Worm (Caenorhabditis elegans) whole organism, young adult: ENCODE data around the gene srt-29.

ENCODE experiments used
- C17E4.6 ChIP-seq: fragments of 200-800 bp; sonication (Bioruptor generic); IDR thresholded peaks from 2 replicates; pipeline ENCODE4 v1.3.6; 2022; ENCODE audit warnings: missing genetic modification reagents, missing genetic modification characterization, missing compliant biosample characterization
- F22D6.2 ChIP-seq: sonication (generic microtip); optimal IDR thresholded peaks from 2 replicates; lab custom pipeline; 2016; ENCODE audit warnings: mild to moderate bottlenecking, missing genetic modification characterization, missing compliant biosample characterization
- F33H1.4 ChIP-seq: fragments of 200-800 bp; sonication (Bioruptor generic); IDR thresholded peaks from 2 replicates; pipeline ENCODE4 v1.3.6; 2022; ENCODE audit warnings: missing genetic modification reagents, missing genetic modification characterization, missing compliant biosample characterization
- F55B11.4 ChIP-seq: sonication (generic microtip); optimal IDR thresholded peaks from 2 replicates; lab custom pipeline; 2016; ENCODE audit warnings: missing compliant biosample characterization, missing genetic modification characterization, borderline replicate concordance; ENCODE audit not compliant: insufficient read depth
- F57C9.4 ChIP-seq: sonication (generic microtip); optimal IDR thresholded peaks from 2 replicates; lab custom pipeline; 2017; ENCODE audit warnings: mild to moderate bottlenecking, missing genetic modification characterization, missing compliant biosample characterization
- K11D2.4 ChIP-seq: fragments of 200-800 bp; sonication (Bioruptor generic); IDR thresholded peaks from 2 replicates; pipeline ENCODE4 v1.3.6; 2022; ENCODE audit warnings: missing genetic modification reagents, missing genetic modification characterization, missing compliant biosample characterization
- T26A5.8 ChIP-seq: sonication (generic microtip); optimal IDR thresholded peaks from 2 replicates; lab custom pipeline; 2016; ENCODE audit warnings: missing genetic modification characterization, missing compliant biosample characterization
- ama-1 ChIP-seq, 3 experiments: fragments of 150-350 bp in 1 of 3; sonication (generic microtip) in 2 of 3; optimal IDR thresholded peaks; 2 replicates each; lab custom pipeline; 2014 to 2018; ENCODE audit warnings: missing biosample characterization in 2 of 3, missing genetic modification characterization in 2 of 3, missing genetic modification reagents in 2 of 3
- athp-1 ChIP-seq: sonication (generic microtip); optimal IDR thresholded peaks from 2 replicates; lab custom pipeline; 2017; ENCODE audit warnings: mild to moderate bottlenecking, missing genetic modification characterization, missing compliant biosample characterization
- attf-3 ChIP-seq: fragments of 200-800 bp; sonication (Bioruptor generic); conservative IDR thresholded peaks from 2 replicates; pipeline ENCODE4 v1.3.6; 2022; ENCODE audit warnings: missing genetic modification reagents, missing genetic modification characterization, missing compliant biosample characterization
- cebp-1 ChIP-seq, 2 experiments: fragments of 200-800 bp in 1 of 2; sonication (Bioruptor generic) in 1 of 2; sonication (generic microtip) in 1 of 2; IDR thresholded peaks in 1 of 2; optimal IDR thresholded peaks in 1 of 2; 2 replicates each; pipeline versions ENCODE4 v1.3.6 to Lab custom; 2017 to 2022; ENCODE audit warnings: missing compliant biosample characterization in 2 of 2, missing genetic modification characterization in 2 of 2, mild to moderate bottlenecking in 1 of 2, missing genetic modification reagents in 1 of 2, moderate library complexity in 1 of 2
- ceh-40 ChIP-seq: fragments of 200-800 bp; sonication (Bioruptor generic); IDR thresholded peaks from 2 replicates; pipeline ENCODE4 v1.3.6; 2022; ENCODE audit warnings: missing genetic modification characterization, missing compliant biosample characterization
- ceh-79 ChIP-seq: sonication (generic microtip); optimal IDR thresholded peaks from 2 replicates; lab custom pipeline; 2017; ENCODE audit warnings: mild to moderate bottlenecking, missing genetic modification characterization, missing compliant biosample characterization
- egl-18 ChIP-seq: fragments of 200-800 bp; sonication (Bioruptor generic); IDR thresholded peaks from 2 replicates; pipeline ENCODE4 v1.3.6; 2022; ENCODE audit warnings: missing genetic modification reagents, missing genetic modification characterization, missing compliant biosample characterization
- egrh-3 ChIP-seq: fragments of 200-800 bp; sonication (Bioruptor generic); IDR thresholded peaks from 2 replicates; pipeline ENCODE4 v1.3.6; 2022; ENCODE audit warnings: missing genetic modification reagents, missing genetic modification characterization, missing compliant biosample characterization
- hlh-12 ChIP-seq: sonication (generic microtip); optimal IDR thresholded peaks from 2 replicates; lab custom pipeline; 2016; ENCODE audit warnings: missing genetic modification characterization, missing compliant biosample characterization
- hlh-26 ChIP-seq: fragments of 200-800 bp; sonication (Bioruptor generic); conservative IDR thresholded peaks from 2 replicates; pipeline ENCODE4 v1.3.6; 2022; ENCODE audit warnings: missing genetic modification reagents, missing genetic modification characterization, missing compliant biosample characterization
- let-607 ChIP-seq, 2 experiments: fragments of 200-800 bp in 1 of 2; sonication (Bioruptor generic) in 1 of 2; sonication (generic microtip) in 1 of 2; optimal IDR thresholded peaks; 2 replicates each; lab custom pipeline; 2016 to 2018; ENCODE audit warnings: mild to moderate bottlenecking in 2 of 2, missing compliant biosample characterization in 2 of 2, missing genetic modification characterization in 2 of 2, moderate library complexity in 2 of 2, missing genotype in 1 of 2
- lin-26 ChIP-seq: fragments of 200-800 bp; sonication (Bioruptor generic); IDR thresholded peaks from 2 replicates; pipeline ENCODE4 v1.3.6; 2022; ENCODE audit warnings: missing genetic modification reagents, missing genetic modification characterization, missing compliant biosample characterization
- lsl-1 ChIP-seq: fragments of 200-800 bp; sonication (Bioruptor generic); optimal IDR thresholded peaks from 2 replicates; lab custom pipeline; 2018; ENCODE audit warnings: mild to moderate bottlenecking, missing genetic modification characterization, moderate library complexity, missing compliant biosample characterization
- madf-6 ChIP-seq: fragments of 200-800 bp; sonication (Bioruptor generic); IDR thresholded peaks from 2 replicates; pipeline ENCODE4 v1.3.6; 2022; ENCODE audit warnings: missing genetic modification reagents, missing genetic modification characterization, missing compliant biosample characterization
- mes-4 ChIP-seq: sonication (generic microtip); optimal IDR thresholded peaks from 2 replicates; lab custom pipeline; 2016; ENCODE audit warnings: missing genotype, missing genetic modification characterization, missing compliant biosample characterization
- nfya-1 ChIP-seq: sonication (generic microtip); optimal IDR thresholded peaks from 2 replicates; lab custom pipeline; 2017; ENCODE audit warnings: antibody characterized with exemption, missing compliant biosample characterization, missing genetic modification characterization, borderline replicate concordance; ENCODE audit not compliant: insufficient read depth
- nhr-179 ChIP-seq: sonication (generic microtip); optimal IDR thresholded peaks from 2 replicates; lab custom pipeline; 2016; ENCODE audit warnings: mild to moderate bottlenecking, missing genetic modification characterization, missing compliant biosample characterization
- nhr-27 ChIP-seq: fragments of 200-800 bp; sonication (Bioruptor generic); optimal IDR thresholded peaks from 2 replicates; lab custom pipeline; 2018; ENCODE audit warnings: mild to moderate bottlenecking, missing genetic modification characterization, moderate library complexity, missing compliant biosample characterization
- nhr-80 ChIP-seq: sonication (generic microtip); optimal IDR thresholded peaks from 2 replicates; lab custom pipeline; 2016; ENCODE audit warnings: missing genetic modification characterization, missing compliant biosample characterization
- repo-1 ChIP-seq: sonication (generic microtip); optimal IDR thresholded peaks from 2 replicates; lab custom pipeline; 2017; ENCODE audit warnings: mild to moderate bottlenecking, missing genetic modification characterization, missing compliant biosample characterization
- snpc-1.1 ChIP-seq: sonication (generic microtip); optimal IDR thresholded peaks from 2 replicates; lab custom pipeline; 2017; ENCODE audit warnings: missing genetic modification characterization, mild to moderate bottlenecking, missing compliant biosample characterization, antibody characterized with exemption, moderate library complexity, missing genotype, missing genetic modification reagents; ENCODE audit not compliant: insufficient read depth
- snpc-3.4 ChIP-seq: sonication (generic microtip); optimal IDR thresholded peaks from 2 replicates; lab custom pipeline; 2017; ENCODE audit warnings: missing genetic modification characterization, mild to moderate bottlenecking, missing compliant biosample characterization, antibody characterized with exemption, moderate library complexity, missing genotype, missing genetic modification reagents
- snpc-4 ChIP-seq, 5 experiments: fragments of 150-350 bp in 1 of 5; sonication (generic microtip) in 4 of 5; optimal IDR thresholded peaks; 2 replicates each; lab custom pipeline; 2014 to 2018; ENCODE audit warnings: missing genetic modification characterization in 5 of 5, missing biosample characterization in 3 of 5, antibody characterized with exemption in 2 of 5, mild to moderate bottlenecking in 2 of 5, missing compliant biosample characterization in 2 of 5, missing genotype in 2 of 5, moderate library complexity in 2 of 5, missing genetic modification reagents in 1 of 5
- somi-1 ChIP-seq: fragments of 200-800 bp; sonication (Bioruptor generic); optimal IDR thresholded peaks from 2 replicates; lab custom pipeline; 2018; ENCODE audit warnings: mild to moderate bottlenecking, missing genetic modification characterization, missing compliant biosample characterization
- ztf-22 ChIP-seq: fragments of 200-800 bp; sonication (Bioruptor generic); optimal IDR thresholded peaks from 2 replicates; lab custom pipeline; 2018; ENCODE audit warnings: mild to moderate bottlenecking, missing genetic modification characterization, moderate library complexity, missing compliant biosample characterization
- ztf-26 ChIP-seq: sonication (generic microtip); optimal IDR thresholded peaks from 2 replicates; lab custom pipeline; 2017; ENCODE audit warnings: missing genetic modification characterization, missing compliant biosample characterization
- ztf-28 ChIP-seq: fragments of 200-800 bp; sonication (Bioruptor generic); IDR thresholded peaks from 2 replicates; pipeline ENCODE4 v1.3.6; 2022; ENCODE audit warnings: missing genetic modification reagents, missing genetic modification characterization, missing compliant biosample characterization
- ztf-6 ChIP-seq: fragments of 200-800 bp; sonication (Bioruptor generic); IDR thresholded peaks from 2 replicates; pipeline ENCODE4 v1.3.6; 2022; ENCODE audit warnings: missing genetic modification reagents, missing genetic modification characterization, missing compliant biosample characterization

Gene srt-29

ce11 chrV:2739607-2740006, 20.7 kb upstream of the srt-29 start:
- peak; percentile 82 for TF ChIP-seq snpc-1.1 (tag; lab: Kevin White, UChicago)
- TF ChIP-seq lsl-1 (GFP tag; lab: Kevin White, UChicago) = peak; percentile 6
- TF ChIP-seq egrh-3 = peak; percentile 37; the same call in 1 of the 2 replicates
- TF ChIP-seq madf-6 (GFP tag; lab: Robert Waterston, UW) = no peak
- no peak for TF ChIP-seq nhr-27
- TF ChIP-seq ztf-22 = no peak
- TF ChIP-seq T26A5.8 (tag; lab: Kevin White, UChicago) = no peak
- TF ChIP-seq snpc-3.4 (tag; lab: Kevin White, UChicago) = peak; percentile 24
- peak; percentile 80 for TF ChIP-seq snpc-4 (GFP tag; optimal IDR thresholded peaks at IDR 0.05; lab: Kevin White, UChicago)
- peak in 3 of 4 experiments; percentile 83 to 93 (median 92) for TF ChIP-seq snpc-4 (tag; optimal IDR thresholded peaks at IDR 0.05; lab: Kevin White, UChicago)
- TF ChIP-seq ztf-28 (GFP tag; lab: Robert Waterston, UW) = no peak
- no peak for TF ChIP-seq ceh-79 (tag; lab: Kevin White, UChicago)
- peak; percentile 56; the same call in 1 of the 2 replicates for TF ChIP-seq lin-26 (GFP tag; lab: Robert Waterston, UW)

- TF ChIP-seq snpc-3.4 (tag; lab: Kevin White, UChicago) = no peak
- no peak for TF ChIP-seq ama-1 (optimal IDR thresholded peaks at IDR 0.05; lab: Kevin White, UChicago)
- no peak for TF ChIP-seq ama-1 (GFP tag; optimal IDR thresholded peaks at IDR 0.05; lab: Kevin White, UChicago)
- TF ChIP-seq F22D6.2 = no peak
- no peak for TF ChIP-seq hlh-26 (GFP tag; lab: Robert Waterston, UW)
- no peak for TF ChIP-seq F55B11.4 (tag; lab: Kevin White, UChicago)
- TF ChIP-seq ceh-40 (GFP tag; lab: Robert Waterston, UW) = no peak
- TF ChIP-seq nhr-80 (tag; lab: Kevin White, UChicago) = no peak
- TF ChIP-seq repo-1 (tag; lab: Kevin White, UChicago) = no peak
- TF ChIP-seq, all 124 proteins: peak for 0
Observed at ce11 chrV:2738174-2738573, 19.2 kb upstream of the srt-29 start, which contains the start of gene srg-56. Gene srg-56, minus strand, starts transcription at chrV:2738274.

ce11 chrV:2734360-2734759, 15.4 kb upstream of the srt-29 start, which contains the start of gene srg-57:
Gene srg-57, minus strand, starts transcription at chrV:2734460.
- TF ChIP-seq ztf-6 (GFP tag; lab: Robert Waterston, UW) = no peak
- TF ChIP-seq attf-3 = no peak
- TF ChIP-seq ztf-26 (tag; lab: Kevin White, UChicago) = no peak
- TF ChIP-seq egl-18 (GFP tag; lab: Robert Waterston, UW) = no peak
- no peak for TF ChIP-seq F33H1.4 (GFP tag; lab: Robert Waterston, UW)
- no peak for TF ChIP-seq hlh-26 (GFP tag; lab: Robert Waterston, UW)
- no peak for TF ChIP-seq snpc-1.1 (tag; lab: Kevin White, UChicago)
- no peak for TF ChIP-seq F57C9.4 (tag; lab: Kevin White, UChicago)
- TF ChIP-seq cebp-1 (GFP tag; IDR thresholded peaks at IDR 0.05; lab: Robert Waterston, UW) = no peak
- no peak for TF ChIP-seq cebp-1 (tag; optimal IDR thresholded peaks at IDR 0.05; lab: Kevin White, UChicago)
- TF ChIP-seq athp-1 (tag; lab: Kevin White, UChicago) = no peak
- TF ChIP-seq nfya-1 (tag; lab: Kevin White, UChicago) = no peak
- no peak for TF ChIP-seq K11D2.4 (GFP tag; lab: Robert Waterston, UW)
- no peak for TF ChIP-seq C17E4.6
- TF ChIP-seq ztf-28 (GFP tag; lab: Robert Waterston, UW) = no peak
- TF ChIP-seq hlh-12 (tag; lab: Kevin White, UChicago) = no peak
- no peak for TF ChIP-seq let-607 (tag; optimal IDR thresholded peaks at IDR 0.05; lab: Kevin White, UChicago)
- no peak for TF ChIP-seq nhr-179 (tag; lab: Kevin White, UChicago)
- no peak for TF ChIP-seq somi-1 (GFP tag; lab: Kevin White, UChicago)
- TF ChIP-seq mes-4 (tag; lab: Kevin White, UChicago) = no peak
- TF ChIP-seq snpc-4 (GFP tag; optimal IDR thresholded peaks at IDR 0.05; lab: Kevin White, UChicago) = no peak
- TF ChIP-seq snpc-4 (tag; optimal IDR thresholded peaks at IDR 0.05; lab: Kevin White, UChicago) = no peak
